Fruit fly (Drosophila melanogaster): ENCODE results near the gene CG10984.

Gene CG10984

dm6 chr3L:12749567-12750535 lies at the start of gene CG10984, which contains the start of gene Klc:
Gene CG10984 (plus strand): TSS chr3L:12750119.
Gene Klc (minus strand): TSS chr3L:12750056.
- TF ChIP-seq CG17801 (GFP tag; optimal IDR thresholded peaks at IDR 0.05; ENCODE audit: partially characterized antibody) = peak; percentile 40

dm6 chr3L:12700509-12700995 lies 49.4 kb upstream of the CG10984 start:
- no peak for TF ChIP-seq CG17801 (GFP tag; optimal IDR thresholded peaks at IDR 0.05; ENCODE audit: partially characterized antibody)

- TF ChIP-seq CG17801 (GFP tag; optimal IDR thresholded peaks at IDR 0.05; ENCODE audit: partially characterized antibody) = no peak
These were observed 48.6 kb upstream of the CG10984 start for dm6 chr3L:12701335-12701734.

- TF ChIP-seq CG17801 (GFP tag; optimal IDR thresholded peaks at IDR 0.05; ENCODE audit: partially characterized antibody) = no peak
These were observed 46.4 kb upstream of the CG10984 start for dm6 chr3L:12703451-12704020.

dm6 chr3L:12704335-12704734 lies 45.6 kb upstream of the CG10984 start:
- TF ChIP-seq CG17801 (GFP tag; optimal IDR thresholded peaks at IDR 0.05; ENCODE audit: partially characterized antibody) = no peak

dm6 chr3L:12705377-12705776 lies 44.5 kb upstream of the CG10984 start:
- TF ChIP-seq CG17801 (GFP tag; optimal IDR thresholded peaks at IDR 0.05; ENCODE audit: partially characterized antibody) = no peak

dm6 chr3L:12706456-12706855 lies 43.5 kb upstream of the CG10984 start:
- no peak for TF ChIP-seq CG17801 (GFP tag; optimal IDR thresholded peaks at IDR 0.05; ENCODE audit: partially characterized antibody)

dm6 chr3L:12711418-12711817 lies 38.5 kb upstream of the CG10984 start:
- no peak for TF ChIP-seq CG17801 (GFP tag; optimal IDR thresholded peaks at IDR 0.05; ENCODE audit: partially characterized antibody)

dm6 chr3L:12714588-12715196 lies 35.2 kb upstream of the CG10984 start:
- TF ChIP-seq CG17801 (GFP tag; optimal IDR thresholded peaks at IDR 0.05; ENCODE audit: partially characterized antibody) = no peak

dm6 chr3L:12716661-12717060 lies 33.3 kb upstream of the CG10984 start:
- TF ChIP-seq CG17801 (GFP tag; optimal IDR thresholded peaks at IDR 0.05; ENCODE audit: partially characterized antibody) = no peak

- TF ChIP-seq CG17801 (GFP tag; optimal IDR thresholded peaks at IDR 0.05; ENCODE audit: partially characterized antibody) = no peak
These were observed 32.3 kb upstream of the CG10984 start for dm6 chr3L:12717621-12718020.

- no peak for TF ChIP-seq CG17801 (GFP tag; optimal IDR thresholded peaks at IDR 0.05; ENCODE audit: partially characterized antibody)
These were observed 29.2 kb upstream of the CG10984 start for dm6 chr3L:12720699-12721098.

- no peak for TF ChIP-seq CG17801 (GFP tag; optimal IDR thresholded peaks at IDR 0.05; ENCODE audit: partially characterized antibody)
These were observed 24.2 kb upstream of the CG10984 start for dm6 chr3L:12725749-12726148.

- TF ChIP-seq CG17801 (GFP tag; optimal IDR thresholded peaks at IDR 0.05; ENCODE audit: partially characterized antibody) = no peak
These were observed 22.7 kb upstream of the CG10984 start for dm6 chr3L:12727212-12727611.

- TF ChIP-seq CG17801 (GFP tag; optimal IDR thresholded peaks at IDR 0.05; ENCODE audit: partially characterized antibody) = no peak
These were observed 20.3 kb upstream of the CG10984 start for dm6 chr3L:12729601-12730000.

dm6 chr3L:12732742-12733141 lies 17.2 kb upstream of the CG10984 start:
- TF ChIP-seq CG17801 (GFP tag; optimal IDR thresholded peaks at IDR 0.05; ENCODE audit: partially characterized antibody) = no peak
